Fruit fly (Drosophila melanogaster) whole organism, embryonic: Measurements from ENCODE around the gene CG13609.

ENCODE experiments used
- Ada2b ChIP-seq: fragments of 200-800 bp; sonication (Bioruptor generic); IDR thresholded peaks from 2 replicates; pipeline ENCODE4 v1.3.6; 2022; ENCODE audit warnings: missing biosample characterization, missing genetic modification characterization
- Atf3 ChIP-seq: fragments of 200-800 bp; sonication (Bioruptor generic); optimal IDR thresholded peaks from 3 replicates; lab custom pipeline; 2016; ENCODE audit warnings: missing biosample characterization, missing genetic modification characterization
- B-H2 ChIP-seq: fragments of 200-800 bp; sonication (Bioruptor generic); optimal IDR thresholded peaks from 2 replicates; lab custom pipeline; 2018; ENCODE audit warnings: missing biosample characterization, mild to moderate bottlenecking, missing genetic modification characterization
- Blimp-1 ChIP-seq: fragments of 200-800 bp; sonication (Bioruptor generic); optimal IDR thresholded peaks from 3 replicates; lab custom pipeline; 2018; ENCODE audit warnings: missing biosample characterization, missing genetic modification characterization, mild to moderate bottlenecking, moderate library complexity, missing genetic modification reagents
- CG10209 ChIP-seq: fragments of 200-800 bp; sonication (Bioruptor generic); optimal IDR thresholded peaks from 3 replicates; lab custom pipeline; 2017; ENCODE audit warnings: missing biosample characterization, mild to moderate bottlenecking, missing genetic modification characterization, missing genetic modification reagents
- CG1024 ChIP-seq: fragments of 200-800 bp; sonication (Bioruptor generic); IDR thresholded peaks from 2 replicates; pipeline ENCODE4 v1.3.6; 2022; ENCODE audit warnings: missing biosample characterization, missing genetic modification characterization
- CG10543 ChIP-seq: fragments of 200-800 bp; sonication (Bioruptor generic); optimal IDR thresholded peaks from 3 replicates; lab custom pipeline; 2017; ENCODE audit warnings: missing biosample characterization, mild to moderate bottlenecking, missing genetic modification characterization, moderate library complexity
- CG11560 ChIP-seq: fragments of 200-800 bp; sonication (Bioruptor generic); IDR thresholded peaks from 3 replicates; pipeline ENCODE4 v1.3.6; 2022; ENCODE audit warnings: missing biosample characterization, missing genetic modification characterization
- CG12769 ChIP-seq: fragments of 200-800 bp; sonication (Bioruptor generic); optimal IDR thresholded peaks from 2 replicates; lab custom pipeline; 2019; ENCODE audit warnings: missing biosample characterization, mild to moderate bottlenecking, missing genetic modification characterization, moderate library complexity
- CG13287 ChIP-seq: fragments of 200-800 bp; sonication (Bioruptor generic); IDR thresholded peaks from 2 replicates; pipeline ENCODE4 v1.3.6; 2022; ENCODE audit warnings: missing biosample characterization, missing genetic modification characterization; ENCODE audit not compliant: partially characterized antibody
- CG15696 ChIP-seq: fragments of 200-800 bp; sonication (Bioruptor generic); optimal IDR thresholded peaks from 2 replicates; lab custom pipeline; 2019; ENCODE audit warnings: missing biosample characterization, mild to moderate bottlenecking, missing genetic modification characterization, moderate library complexity
- CG33557 ChIP-seq: fragments of 200-800 bp; sonication (Bioruptor generic); optimal IDR thresholded peaks from 2 replicates; lab custom pipeline; 2019; ENCODE audit warnings: missing biosample characterization, mild to moderate bottlenecking, missing genetic modification characterization, moderate library complexity
- CG43689 ChIP-seq: fragments of 200-800 bp; sonication (Bioruptor generic); IDR thresholded peaks from 2 replicates; pipeline ENCODE4 v1.3.6; 2022; ENCODE audit warnings: missing biosample characterization, missing genetic modification characterization
- CG4854 ChIP-seq: fragments of 200-800 bp; sonication (Bioruptor generic); optimal IDR thresholded peaks from 2 replicates; lab custom pipeline; 2016; ENCODE audit warnings: missing biosample characterization, missing genetic modification characterization, inconsistent platforms
- CG7271 ChIP-seq: fragments of 200-800 bp; sonication (Bioruptor generic); optimal IDR thresholded peaks from 2 replicates; lab custom pipeline; 2018; ENCODE audit warnings: missing biosample characterization, mild to moderate bottlenecking, missing genetic modification characterization, moderate library complexity
- CG9797 ChIP-seq: fragments of 200-800 bp; sonication (Bioruptor generic); optimal IDR thresholded peaks from 3 replicates; lab custom pipeline; 2018; ENCODE audit warnings: missing biosample characterization, mild to moderate bottlenecking, missing genetic modification characterization
- D19B ChIP-seq: fragments of 200-800 bp; sonication (Bioruptor generic); optimal IDR thresholded peaks from 2 replicates; lab custom pipeline; 2017; ENCODE audit warnings: missing biosample characterization, mild to moderate bottlenecking, missing genetic modification characterization
- H15 ChIP-seq: fragments of 200-800 bp; sonication (Bioruptor generic); IDR thresholded peaks from 3 replicates; pipeline ENCODE4 v1.3.6; 2022; ENCODE audit warnings: missing biosample characterization, missing genetic modification characterization
- Hr51 ChIP-seq, 2 experiments: fragments of 200-800 bp; sonication (Bioruptor generic); optimal IDR thresholded peaks; 2 replicates in 1 of 2; 3 replicates in 1 of 2; lab custom pipeline; 2016 to 2018; ENCODE audit warnings: missing biosample characterization in 2 of 2, missing genetic modification characterization in 2 of 2, mild to moderate bottlenecking in 1 of 2, moderate library complexity in 1 of 2
- Jarid2 ChIP-seq: fragments of 200-800 bp; sonication (Bioruptor generic); optimal IDR thresholded peaks from 3 replicates; lab custom pipeline; 2017; ENCODE audit warnings: mild to moderate bottlenecking, missing biosample characterization, missing genetic modification reagents, missing genetic modification characterization
- NC2β ChIP-seq: fragments of 200-800 bp; sonication (Bioruptor generic); optimal IDR thresholded peaks from 2 replicates; lab custom pipeline; 2016; ENCODE audit warnings: missing biosample characterization, missing genetic modification characterization
- NK7.1 ChIP-seq: fragments of 200-800 bp; sonication (Bioruptor generic); optimal IDR thresholded peaks from 3 replicates; lab custom pipeline; 2016; ENCODE audit warnings: missing biosample characterization, missing genetic modification characterization
- Nf-YA ChIP-seq: fragments of 200-800 bp; sonication (Bioruptor generic); IDR thresholded peaks from 2 replicates; pipeline ENCODE4 v1.3.6; 2022; ENCODE audit warnings: missing biosample characterization, missing genetic modification characterization
- Nf-YB ChIP-seq: fragments of 200-800 bp; sonication (Bioruptor generic); optimal IDR thresholded peaks from 3 replicates; lab custom pipeline; 2019; ENCODE audit warnings: missing biosample characterization, mild to moderate bottlenecking, missing genetic modification characterization, moderate library complexity
- Vsx1 ChIP-seq: fragments of 200-800 bp; sonication (Bioruptor generic); optimal IDR thresholded peaks from 2 replicates; lab custom pipeline; 2017; ENCODE audit warnings: missing biosample characterization, mild to moderate bottlenecking, missing genetic modification characterization, missing genetic modification reagents
- ara ChIP-seq: fragments of 200-800 bp; sonication (Bioruptor generic); IDR thresholded peaks from 2 replicates; pipeline ENCODE4 v1.3.6; 2022; ENCODE audit warnings: missing biosample characterization, missing genetic modification characterization
- ase ChIP-seq: fragments of 200-800 bp; sonication (Bioruptor generic); IDR thresholded peaks from 3 replicates; pipeline ENCODE4 v1.3.6; 2022; ENCODE audit warnings: missing biosample characterization, missing genetic modification characterization
- bowl ChIP-seq: fragments of 200-800 bp; sonication (Bioruptor generic); IDR thresholded peaks from 2 replicates; pipeline ENCODE4 v1.3.6; 2022; ENCODE audit warnings: missing biosample characterization, missing genetic modification characterization
- bsh ChIP-seq, 2 experiments: fragments of 200-800 bp; sonication (Bioruptor generic); optimal IDR thresholded peaks; 2 replicates each; lab custom pipeline; 2017 to 2018; ENCODE audit warnings: mild to moderate bottlenecking in 2 of 2, missing biosample characterization in 2 of 2, missing genetic modification characterization in 2 of 2, moderate library complexity in 1 of 2
- cato ChIP-seq: fragments of 200-800 bp; sonication (Bioruptor generic); optimal IDR thresholded peaks from 2 replicates; lab custom pipeline; 2016; ENCODE audit warnings: missing biosample characterization, missing genetic modification characterization, borderline replicate concordance
- crc ChIP-seq: fragments of 200-800 bp; sonication (Bioruptor generic); optimal IDR thresholded peaks from 2 replicates; lab custom pipeline; 2016; ENCODE audit warnings: missing biosample characterization, missing genetic modification characterization
- eyg ChIP-seq: fragments of 200-800 bp; sonication (Bioruptor generic); optimal IDR thresholded peaks from 3 replicates; lab custom pipeline; 2016; ENCODE audit warnings: missing biosample characterization, missing genetic modification characterization
- fd102C ChIP-seq: fragments of 200-800 bp; sonication (Bioruptor generic); optimal IDR thresholded peaks from 2 replicates; lab custom pipeline; 2018; ENCODE audit warnings: missing biosample characterization, mild to moderate bottlenecking, missing genetic modification characterization, moderate library complexity
- fd96Cb ChIP-seq: fragments of 200-800 bp; sonication (Bioruptor generic); optimal IDR thresholded peaks from 2 replicates; lab custom pipeline; 2018; ENCODE audit warnings: missing biosample characterization, mild to moderate bottlenecking, missing genetic modification characterization, moderate library complexity
- fu2 ChIP-seq: fragments of 200-800 bp; sonication (Bioruptor generic); optimal IDR thresholded peaks from 2 replicates; lab custom pipeline; 2016; ENCODE audit warnings: missing biosample characterization, missing genetic modification characterization
- gfzf ChIP-seq: fragments of 200-800 bp; sonication (Bioruptor generic); optimal IDR thresholded peaks from 2 replicates; lab custom pipeline; 2016; ENCODE audit warnings: missing biosample characterization, mild to moderate bottlenecking, missing genetic modification characterization, moderate library complexity
- jing ChIP-seq: fragments of 200-800 bp; sonication (Bioruptor generic); optimal IDR thresholded peaks from 2 replicates; lab custom pipeline; 2018; ENCODE audit warnings: missing biosample characterization, mild to moderate bottlenecking, missing genetic modification characterization
- klu ChIP-seq: fragments of 200-800 bp; sonication (Bioruptor generic); IDR thresholded peaks from 2 replicates; pipeline ENCODE4 v1.3.6; 2022; ENCODE audit warnings: missing biosample characterization, missing genetic modification characterization
- maf-S ChIP-seq: fragments of 200-800 bp; sonication (Bioruptor generic); optimal IDR thresholded peaks from 2 replicates; lab custom pipeline; 2016; ENCODE audit warnings: missing biosample characterization, missing genetic modification characterization
- oc ChIP-seq: fragments of 200-800 bp; sonication (Bioruptor generic); optimal IDR thresholded peaks from 2 replicates; lab custom pipeline; 2018; ENCODE audit warnings: missing biosample characterization, mild to moderate bottlenecking, missing genetic modification characterization, moderate library complexity
- pb ChIP-seq: fragments of 200-800 bp; sonication (Bioruptor generic); optimal IDR thresholded peaks from 3 replicates; lab custom pipeline; 2016; ENCODE audit warnings: missing biosample characterization, missing genetic modification characterization
- pho ChIP-seq: fragments of 200-800 bp; sonication (Bioruptor generic); optimal IDR thresholded peaks from 2 replicates; lab custom pipeline; 2016; ENCODE audit warnings: missing biosample characterization, missing genetic modification characterization
- pzg ChIP-seq: fragments of 200-800 bp; sonication (Bioruptor generic); optimal IDR thresholded peaks from 3 replicates; lab custom pipeline; 2018; ENCODE audit warnings: missing biosample characterization, mild to moderate bottlenecking, missing genetic modification characterization, moderate library complexity
- sens ChIP-seq: fragments of 200-800 bp; sonication (Bioruptor generic); peaks from one replicate; lab custom pipeline; 2016; ENCODE audit warnings: missing biosample characterization, missing genetic modification characterization
- sens-2 ChIP-seq: fragments of 200-800 bp; sonication (Bioruptor generic); IDR thresholded peaks from 2 replicates; pipeline ENCODE4 v1.3.6; 2022; ENCODE audit warnings: missing biosample characterization, missing genetic modification characterization
- stwl ChIP-seq: fragments of 200-800 bp; sonication (Bioruptor generic); optimal IDR thresholded peaks from 3 replicates; lab custom pipeline; 2018; ENCODE audit warnings: missing biosample characterization, mild to moderate bottlenecking, missing genetic modification characterization, moderate library complexity
- unpg ChIP-seq: fragments of 200-800 bp; sonication (Bioruptor generic); optimal IDR thresholded peaks from 3 replicates; lab custom pipeline; 2018; ENCODE audit warnings: missing biosample characterization, mild to moderate bottlenecking, missing genetic modification characterization, moderate library complexity
- wek ChIP-seq: fragments of 200-800 bp; sonication (Bioruptor generic); optimal IDR thresholded peaks from 3 replicates; lab custom pipeline; 2018; ENCODE audit warnings: missing biosample characterization, mild to moderate bottlenecking, missing genetic modification characterization, moderate library complexity
- zen ChIP-seq: fragments of 200-800 bp; sonication (Bioruptor generic); optimal IDR thresholded peaks from 3 replicates; lab custom pipeline; 2018; ENCODE audit warnings: missing biosample characterization, mild to moderate bottlenecking, missing genetic modification characterization, moderate library complexity
- zfh2 ChIP-seq: fragments of 200-800 bp; sonication (Bioruptor generic); optimal IDR thresholded peaks from 2 replicates; lab custom pipeline; 2016; ENCODE audit warnings: missing biosample characterization, missing genetic modification characterization

Gene CG13609

dm6 chr3R:24188619-24189018 is 38.2 kb upstream of the CG13609 start, which contains the start of gene CG5515 (continued):
- TF ChIP-seq D19B (GFP tag; lab: Kevin White, UChicago), result peak; percentile 12
- TF ChIP-seq eyg (GFP tag; lab: Kevin White, UChicago), result peak; percentile 48
- TF ChIP-seq CG1024 (GFP tag; lab: Robert Waterston, UW), result peak; percentile 51
- TF ChIP-seq wek (GFP tag; lab: Kevin White, UChicago), result peak; percentile 99
- TF ChIP-seq CG4854 (GFP tag; lab: Kevin White, UChicago), result peak; percentile 52
- TF ChIP-seq CG10209 (GFP tag; lab: Kevin White, UChicago), result peak; percentile 49
- TF ChIP-seq Ada2b, result peak; percentile 66
- TF ChIP-seq CG9797 (GFP tag; lab: Kevin White, UChicago), result peak; percentile 46
- TF ChIP-seq crc (GFP tag; lab: Kevin White, UChicago), result no peak
- no peak for TF ChIP-seq Nf-YB
- peak; percentile 42 for TF ChIP-seq gfzf (GFP tag; lab: Kevin White, UChicago)
- peak; percentile 52 for TF ChIP-seq jing
- TF ChIP-seq fd102C (GFP tag; lab: Kevin White, UChicago), result no peak
- TF ChIP-seq Vsx1 (GFP tag; lab: Kevin White, UChicago), result no peak
- TF ChIP-seq Blimp-1 (GFP tag; lab: Kevin White, UChicago), result peak; percentile 80
- peak; percentile 89 for TF ChIP-seq pho (GFP tag; lab: Kevin White, UChicago)
- TF ChIP-seq Hr51 (GFP tag; optimal IDR thresholded peaks at IDR 0.05; lab: Kevin White, UChicago), result peak; percentile 80 to 81
- TF ChIP-seq sens-2 (GFP tag; lab: Robert Waterston, UW), result peak; percentile 48; the same call in 1 of the 2 replicates
- peak; percentile 64; the same call in 2 of the 3 replicates for TF ChIP-seq CG11560 (tag; lab: Robert Waterston, UW)
- TF ChIP-seq Nf-YA (GFP tag; lab: Robert Waterston, UW), result peak; percentile 71; the same call in 1 of the 2 replicates
- TF ChIP-seq cato (GFP tag; lab: Kevin White, UChicago), result peak; percentile 61
- TF ChIP-seq unpg (GFP tag; lab: Kevin White, UChicago), result peak; percentile 73
- peak; percentile 75 for TF ChIP-seq B-H2
- TF ChIP-seq pzg (GFP tag; lab: Kevin White, UChicago), result peak; percentile 57
- peak; percentile 44; the same call in 1 of the 2 replicates for TF ChIP-seq bowl (GFP tag; lab: Robert Waterston, UW)
- TF ChIP-seq CG10543 (GFP tag; lab: Kevin White, UChicago), result peak; percentile 54
- TF ChIP-seq oc (tag; lab: Kevin White, UChicago), result peak; percentile 43
- TF ChIP-seq H15 (GFP tag; lab: Robert Waterston, UW), result peak; percentile 86
- peak; percentile 83 for TF ChIP-seq CG15696 (tag; lab: Kevin White, UChicago)
- peak; percentile 61 for TF ChIP-seq NC2β (GFP tag; lab: Kevin White, UChicago)
- no peak for TF ChIP-seq Jarid2 (GFP tag; lab: Kevin White, UChicago)
- peak; percentile 65 for TF ChIP-seq maf-S (GFP tag; lab: Kevin White, UChicago)
- peak; percentile 89 for TF ChIP-seq CG13287
- TF ChIP-seq CG12769 (tag; lab: Kevin White, UChicago), result peak; percentile 75
- TF ChIP-seq klu (GFP tag; lab: Robert Waterston, UW), result peak; percentile 51; the same call in 1 of the 2 replicates
- TF ChIP-seq stwl (tag; lab: Kevin White, UChicago), result peak; percentile 84
- peak; percentile 50 for TF ChIP-seq pb (GFP tag; lab: Kevin White, UChicago)
- peak in 1 of 2 experiments; percentile 68 for TF ChIP-seq bsh (GFP tag; optimal IDR thresholded peaks at IDR 0.05; lab: Kevin White, UChicago)
- TF ChIP-seq CG33557 (GFP tag; lab: Kevin White, UChicago), result peak; percentile 36
- TF ChIP-seq zfh2 (GFP tag; lab: Kevin White, UChicago), result peak; percentile 88
- no peak for TF ChIP-seq CG7271
- TF ChIP-seq sens (GFP tag; lab: Kevin White, UChicago), result peak; percentile 96
- TF ChIP-seq zen, result peak; percentile 79
- TF ChIP-seq Atf3 (GFP tag; lab: Kevin White, UChicago), result peak; percentile 70
- peak; percentile 29 for TF ChIP-seq NK7.1 (GFP tag; lab: Kevin White, UChicago)
- peak; percentile 83 for TF ChIP-seq ase (GFP tag; lab: Robert Waterston, UW)
- TF ChIP-seq fd96Cb (tag; lab: Kevin White, UChicago), result peak; percentile 49
- peak; percentile 87 for TF ChIP-seq fu2
- peak; percentile 80 for TF ChIP-seq ara (GFP tag; lab: Robert Waterston, UW)
- TF ChIP-seq CG43689 (GFP tag; lab: Robert Waterston, UW), result no peak
